Worm (Caenorhabditis elegans) whole organism, L3 larva: ENCODE measurements around the gene F35H10.6.

Experiments
- ZK546.5 ChIP-seq: sonication (generic microtip); optimal IDR thresholded peaks from 2 replicates; lab custom pipeline; 2017; ENCODE audit warnings: missing biosample characterization, missing genetic modification characterization
- ama-1 ChIP-seq: fragments of 150-350 bp; optimal IDR thresholded peaks from 2 replicates; lab custom pipeline; 2018
- ceh-16 ChIP-seq: sonication (generic microtip); optimal IDR thresholded peaks from 2 replicates; lab custom pipeline; 2017; ENCODE audit warnings: missing biosample characterization, missing genetic modification characterization
- ceh-28 ChIP-seq: fragments of 150-350 bp; optimal IDR thresholded peaks from 2 replicates; lab custom pipeline; 2014; ENCODE audit warnings: missing biosample characterization, missing genetic modification reagents, missing genetic modification characterization
- elt-1 ChIP-seq: fragments of 150-350 bp; optimal IDR thresholded peaks from 2 replicates; lab custom pipeline; 2014; ENCODE audit warnings: missing biosample characterization, missing genetic modification characterization
- fos-1 ChIP-seq: fragments of 150-350 bp; optimal IDR thresholded peaks from 2 replicates; lab custom pipeline; 2014; ENCODE audit warnings: missing biosample characterization, missing genetic modification characterization
- lin-15B ChIP-seq: fragments of 150-350 bp; optimal IDR thresholded peaks from 2 replicates; lab custom pipeline; 2014; ENCODE audit warnings: missing biosample characterization, missing genetic modification characterization
- nhr-237 ChIP-seq: fragments of 150-350 bp; optimal IDR thresholded peaks from 2 replicates; lab custom pipeline; 2014; ENCODE audit warnings: missing biosample characterization, missing genetic modification characterization
- unc-62 ChIP-seq: fragments of 150-350 bp; sonication (generic microtip); optimal IDR thresholded peaks from 4 replicates; lab custom pipeline; 2014; ENCODE audit warnings: missing biosample characterization, missing genetic modification reagents, missing genetic modification characterization

DNA sequence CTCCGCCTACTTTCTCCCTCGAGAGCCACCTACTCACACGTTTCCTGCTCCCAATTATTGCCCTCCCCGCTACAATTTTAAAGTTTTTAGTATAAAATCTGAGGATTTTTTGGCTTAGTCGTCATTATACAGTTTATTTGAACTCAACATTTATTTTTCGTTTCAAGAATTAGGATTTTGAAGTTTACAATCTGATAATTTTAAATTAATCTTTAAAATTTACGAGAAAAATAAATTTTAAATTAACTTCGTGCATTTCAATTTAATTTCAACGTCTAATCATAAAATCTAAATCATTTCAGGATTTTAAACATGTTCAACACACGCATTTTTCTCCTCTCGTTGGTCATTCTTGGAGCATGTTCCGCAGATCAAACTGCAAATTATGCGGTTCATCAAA is 29.2 kb downstream of the F35H10.6 start, which contains the start of gene F35H10.2:
- no peak for TF ChIP-seq ama-1 (lab: Kevin White, UChicago)
- no peak for TF ChIP-seq elt-1 (tag; lab: Kevin White, UChicago)
- no peak for TF ChIP-seq nhr-237 (tag; lab: Kevin White, UChicago)
- TF ChIP-seq fos-1 (tag; lab: Kevin White, UChicago) = no peak
- TF ChIP-seq ceh-28 (tag; lab: Kevin White, UChicago) = no peak
- no peak for TF ChIP-seq ZK546.5 (tag; lab: Kevin White, UChicago)
- no peak for TF ChIP-seq ceh-16 (tag; lab: Kevin White, UChicago)
- no peak for TF ChIP-seq unc-62
- no peak for TF ChIP-seq lin-15B
